Worm (Caenorhabditis elegans) whole organism, late embryonic: ENCODE measurements around the gene Y73F8A.26.

ENCODE experiments used
- ceh-34 ChIP-seq: sonication (generic microtip); optimal IDR thresholded peaks from 2 replicates; lab custom pipeline; 2016; ENCODE audit warnings: mild to moderate bottlenecking, missing genetic modification characterization, missing compliant biosample characterization
- ceh-6 ChIP-seq: fragments of 200-800 bp; sonication (Bioruptor generic); optimal IDR thresholded peaks from 2 replicates; lab custom pipeline; 2018; ENCODE audit warnings: mild to moderate bottlenecking, missing genetic modification characterization, missing compliant biosample characterization
- elt-4 ChIP-seq: sonication (generic microtip); optimal IDR thresholded peaks from 2 replicates; lab custom pipeline; 2016; ENCODE audit warnings: missing genetic modification characterization, missing compliant biosample characterization
- hlh-15 ChIP-seq: sonication (generic microtip); optimal IDR thresholded peaks from 2 replicates; lab custom pipeline; 2016; ENCODE audit warnings: missing genetic modification characterization, missing compliant biosample characterization
- pqm-1 ChIP-seq: sonication (generic microtip); optimal IDR thresholded peaks from 2 replicates; lab custom pipeline; 2016; ENCODE audit warnings: missing genetic modification characterization, missing compliant biosample characterization

DNA sequence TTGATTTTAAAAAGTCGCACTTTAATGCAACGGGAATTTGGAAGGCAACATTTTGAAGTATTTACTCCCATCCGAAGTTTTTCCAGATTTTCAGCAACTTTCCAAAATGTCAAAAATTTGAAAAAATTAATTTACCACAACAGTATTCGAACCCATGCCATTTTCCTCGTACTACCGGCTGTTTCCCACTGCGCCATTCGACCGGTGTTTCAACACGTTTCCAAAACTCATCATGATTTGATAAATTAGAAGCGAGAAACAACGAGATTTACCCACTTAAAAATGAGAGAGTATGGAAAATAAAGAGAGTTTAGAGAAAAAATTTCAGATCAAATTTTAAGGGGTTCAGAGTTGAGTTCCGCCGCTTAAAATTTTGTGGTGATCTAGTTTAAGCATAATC lies 39.7 kb upstream of the Y73F8A.26 start:
- TF ChIP-seq ceh-34 (tag; lab: Kevin White, UChicago) = no peak
- no peak for TF ChIP-seq pqm-1 (tag; lab: Kevin White, UChicago)
- no peak for TF ChIP-seq ceh-6 (GFP tag; lab: Kevin White, UChicago)
- no peak for TF ChIP-seq elt-4 (tag; lab: Kevin White, UChicago)
- TF ChIP-seq hlh-15 (tag; lab: Kevin White, UChicago) = no peak
